Worm (Caenorhabditis elegans): ENCODE data around the gene mrpl-28.
A peak's percentile ranks its signal among the peaks of the same experiment; 100 is the strongest.

mrpl-28 gene

ce11 chrII:155904-156303 lies at the start of gene mrpl-28:
Gene mrpl-28 (minus strand): TSS chrII:156009.
- TF ChIP-seq ztf-23 (GFP tag; IDR thresholded peaks at IDR 0.05) (0 out of 2 replicates have a peak, but pooled peaks have one; percentile 25), ztf-29 (GFP tag; IDR thresholded peaks at IDR 0.05) (no peak), tab-1 (GFP tag; IDR thresholded peaks at IDR 0.05) (no peak), klf-2 (GFP tag; conservative IDR thresholded peaks at IDR 0.05) (no peak), med-1 (GFP tag; optimal IDR thresholded peaks at IDR 0.05; ENCODE audit: insufficient read depth) (no peak), T22C8.4 (GFP tag; IDR thresholded peaks at IDR 0.05) (0 out of 2 replicates have a peak, but pooled peaks have one; percentile 28), flt-1 (GFP tag; IDR thresholded peaks at IDR 0.05) (no peak), ref-1 (GFP tag; conservative IDR thresholded peaks at IDR 0.05) (no peak), cog-1 (tag; optimal IDR thresholded peaks at IDR 0.05) (peak; percentile 23)

ce11 chrII:196685-197084 lies 40.9 kb upstream of the mrpl-28 start, which contains the start of gene chs-2:
Gene chs-2 (plus strand): TSS chrII:196985.
- TF ChIP-seq T22C8.4 (GFP tag; IDR thresholded peaks at IDR 0.05) (no peak), cog-1 (tag; optimal IDR thresholded peaks at IDR 0.05) (no peak), tab-1 (GFP tag; IDR thresholded peaks at IDR 0.05) (no peak), klf-2 (GFP tag; conservative IDR thresholded peaks at IDR 0.05) (no peak), ztf-23 (GFP tag; IDR thresholded peaks at IDR 0.05) (no peak), flt-1 (GFP tag; IDR thresholded peaks at IDR 0.05) (no peak), ztf-29 (GFP tag; IDR thresholded peaks at IDR 0.05) (no peak), med-1 (GFP tag; optimal IDR thresholded peaks at IDR 0.05; ENCODE audit: insufficient read depth) (no peak), ref-1 (GFP tag; conservative IDR thresholded peaks at IDR 0.05) (no peak)

ce11 chrII:194458-194857 lies 38.6 kb upstream of the mrpl-28 start, which contains the start of gene abu-11:
Gene abu-11 (minus strand): TSS chrII:194558.
- no peak for TF ChIP-seq med-1 (GFP tag; optimal IDR thresholded peaks at IDR 0.05; ENCODE audit: insufficient read depth)
- TF ChIP-seq T22C8.4 (GFP tag; IDR thresholded peaks at IDR 0.05): no peak
- no peak for TF ChIP-seq ztf-23 (GFP tag; IDR thresholded peaks at IDR 0.05)
- TF ChIP-seq klf-2 (GFP tag; conservative IDR thresholded peaks at IDR 0.05): no peak
- no peak for TF ChIP-seq ref-1 (GFP tag; conservative IDR thresholded peaks at IDR 0.05)
- no peak for TF ChIP-seq ztf-29 (GFP tag; IDR thresholded peaks at IDR 0.05)
- no peak for TF ChIP-seq flt-1 (GFP tag; IDR thresholded peaks at IDR 0.05)

- TF ChIP-seq klf-2 (GFP tag; conservative IDR thresholded peaks at IDR 0.05) (no peak), cog-1 (tag; optimal IDR thresholded peaks at IDR 0.05) (no peak), flt-1 (GFP tag; IDR thresholded peaks at IDR 0.05) (no peak), med-1 (GFP tag; optimal IDR thresholded peaks at IDR 0.05; ENCODE audit: insufficient read depth) (no peak), T22C8.4 (GFP tag; IDR thresholded peaks at IDR 0.05) (no peak)
Observed at ce11 chrII:192584-192983, 36.8 kb upstream of the mrpl-28 start.

ce11 chrII:188967-189366 lies 33.2 kb upstream of the mrpl-28 start, which contains the start of gene T01D1.5:
Gene T01D1.5 (minus strand): TSS chrII:189067.
- no peak for TF ChIP-seq cog-1 (tag; optimal IDR thresholded peaks at IDR 0.05)
- no peak for TF ChIP-seq flt-1 (GFP tag; IDR thresholded peaks at IDR 0.05)
- TF ChIP-seq tab-1 (GFP tag; IDR thresholded peaks at IDR 0.05): no peak
- TF ChIP-seq klf-2 (GFP tag; conservative IDR thresholded peaks at IDR 0.05): no peak
- no peak for TF ChIP-seq ref-1 (GFP tag; conservative IDR thresholded peaks at IDR 0.05)
- TF ChIP-seq ztf-29 (GFP tag; IDR thresholded peaks at IDR 0.05): no peak
- no peak for TF ChIP-seq T22C8.4 (GFP tag; IDR thresholded peaks at IDR 0.05)
- no peak for TF ChIP-seq med-1 (GFP tag; optimal IDR thresholded peaks at IDR 0.05; ENCODE audit: insufficient read depth)
- no peak for TF ChIP-seq ztf-23 (GFP tag; IDR thresholded peaks at IDR 0.05)

ce11 chrII:186504-186903 lies 30.7 kb upstream of the mrpl-28 start, which contains the start of gene T01D1.8:
Gene T01D1.8 (plus strand): TSS chrII:186739.
- no peak for TF ChIP-seq flt-1 (GFP tag; IDR thresholded peaks at IDR 0.05)
- no peak for TF ChIP-seq klf-2 (GFP tag; conservative IDR thresholded peaks at IDR 0.05)
- TF ChIP-seq med-1 (GFP tag; optimal IDR thresholded peaks at IDR 0.05; ENCODE audit: insufficient read depth): no peak
- no peak for TF ChIP-seq ztf-29 (GFP tag; IDR thresholded peaks at IDR 0.05)
- no peak for TF ChIP-seq cog-1 (tag; optimal IDR thresholded peaks at IDR 0.05)
- TF ChIP-seq ztf-23 (GFP tag; IDR thresholded peaks at IDR 0.05): no peak
- TF ChIP-seq tab-1 (GFP tag; IDR thresholded peaks at IDR 0.05): no peak

- TF ChIP-seq ztf-23 (GFP tag; IDR thresholded peaks at IDR 0.05) (no peak), cog-1 (tag; optimal IDR thresholded peaks at IDR 0.05) (no peak), ztf-29 (GFP tag; IDR thresholded peaks at IDR 0.05) (no peak), tab-1 (GFP tag; IDR thresholded peaks at IDR 0.05) (no peak), klf-2 (GFP tag; conservative IDR thresholded peaks at IDR 0.05) (no peak), flt-1 (GFP tag; IDR thresholded peaks at IDR 0.05) (no peak), med-1 (GFP tag; optimal IDR thresholded peaks at IDR 0.05; ENCODE audit: insufficient read depth) (no peak), T22C8.4 (GFP tag; IDR thresholded peaks at IDR 0.05) (no peak), ref-1 (GFP tag; conservative IDR thresholded peaks at IDR 0.05) (no peak)
Observed at ce11 chrII:178993-179392, 23.2 kb upstream of the mrpl-28 start, which contains the start of gene T01D1.4. Gene T01D1.4 (minus strand): TSS chrII:179093.

- TF ChIP-seq ztf-23 (GFP tag; IDR thresholded peaks at IDR 0.05): no peak
- TF ChIP-seq klf-2 (GFP tag; conservative IDR thresholded peaks at IDR 0.05): no peak
- TF ChIP-seq T22C8.4 (GFP tag; IDR thresholded peaks at IDR 0.05): no peak
- TF ChIP-seq flt-1 (GFP tag; IDR thresholded peaks at IDR 0.05): no peak
- no peak for TF ChIP-seq ztf-29 (GFP tag; IDR thresholded peaks at IDR 0.05)
- TF ChIP-seq med-1 (GFP tag; optimal IDR thresholded peaks at IDR 0.05; ENCODE audit: insufficient read depth): no peak
- TF ChIP-seq ref-1 (GFP tag; conservative IDR thresholded peaks at IDR 0.05): no peak
- no peak for TF ChIP-seq cog-1 (tag; optimal IDR thresholded peaks at IDR 0.05)
- no peak for TF ChIP-seq tab-1 (GFP tag; IDR thresholded peaks at IDR 0.05)
Observed at ce11 chrII:178146-178545, 22.3 kb upstream of the mrpl-28 start.

- TF ChIP-seq ztf-23 (GFP tag; IDR thresholded peaks at IDR 0.05) (no peak), klf-2 (GFP tag; conservative IDR thresholded peaks at IDR 0.05) (no peak), ref-1 (GFP tag; conservative IDR thresholded peaks at IDR 0.05) (no peak), ztf-29 (GFP tag; IDR thresholded peaks at IDR 0.05) (no peak), tab-1 (GFP tag; IDR thresholded peaks at IDR 0.05) (no peak), T22C8.4 (GFP tag; IDR thresholded peaks at IDR 0.05) (no peak), cog-1 (tag; optimal IDR thresholded peaks at IDR 0.05) (no peak), flt-1 (GFP tag; IDR thresholded peaks at IDR 0.05) (no peak), med-1 (GFP tag; optimal IDR thresholded peaks at IDR 0.05; ENCODE audit: insufficient read depth) (no peak)
Observed at ce11 chrII:176622-177021, 20.8 kb upstream of the mrpl-28 start.

ce11 chrII:175868-176267 lies 20.1 kb upstream of the mrpl-28 start, which contains the start of gene T01D1.3:
Gene T01D1.3 (minus strand): TSS chrII:175968.
- no peak for TF ChIP-seq T22C8.4 (GFP tag; IDR thresholded peaks at IDR 0.05)
- TF ChIP-seq med-1 (GFP tag; optimal IDR thresholded peaks at IDR 0.05; ENCODE audit: insufficient read depth): no peak
- no peak for TF ChIP-seq ztf-29 (GFP tag; IDR thresholded peaks at IDR 0.05)
- no peak for TF ChIP-seq tab-1 (GFP tag; IDR thresholded peaks at IDR 0.05)
- no peak for TF ChIP-seq klf-2 (GFP tag; conservative IDR thresholded peaks at IDR 0.05)
- no peak for TF ChIP-seq ref-1 (GFP tag; conservative IDR thresholded peaks at IDR 0.05)
- TF ChIP-seq ztf-23 (GFP tag; IDR thresholded peaks at IDR 0.05): no peak
- TF ChIP-seq flt-1 (GFP tag; IDR thresholded peaks at IDR 0.05): no peak
- TF ChIP-seq cog-1 (tag; optimal IDR thresholded peaks at IDR 0.05): no peak

Data from whole organism, midembryonic.